Fruit fly (Drosophila melanogaster) S2 (cell line): ENCODE results near the gene klg.

Experiments
- CG8478 ChIP-seq: fragments of >200 bp; optimal IDR thresholded peaks from 2 replicates; lab custom pipeline; 2018
- CTCF ChIP-seq, 2 experiments: fragments of >200 bp; optimal IDR thresholded peaks; 2 replicates each; lab custom pipeline; 2018

DNA sequence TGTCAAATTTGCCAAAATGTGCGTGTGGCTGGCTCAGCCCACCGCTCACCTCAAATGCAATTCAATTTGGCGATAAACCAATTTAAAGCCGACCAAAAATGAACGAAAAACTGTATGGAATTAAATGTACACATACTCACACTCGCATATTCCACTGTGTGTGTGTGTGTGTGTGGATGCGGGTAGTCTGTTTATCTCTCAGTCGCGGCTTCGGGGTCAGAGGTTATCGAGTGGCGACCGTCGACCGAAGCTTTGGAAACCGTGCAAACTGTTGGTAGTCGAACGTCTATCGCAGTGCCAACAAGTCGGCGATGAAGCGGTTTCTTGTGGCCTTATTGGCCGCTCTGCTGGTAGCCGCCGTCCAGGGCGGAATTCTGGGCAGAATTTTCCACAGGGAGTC, 77.9 kb downstream of the klg start, which contains the start of gene Gbp3:
- TF ChIP-seq CTCF (optimal IDR thresholded peaks at IDR 0.05; lab: Kevin White, UChicago) (no peak), CG8478 (no peak)
